Fruit fly (Drosophila melanogaster) whole organism, embryonic: ENCODE measurements around the gene STUB1.
A peak's percentile ranks its signal among the peaks of the same experiment; 100 is the strongest.

Source experiments
- Adf1 ChIP-seq: fragments of 200-800 bp; sonication (Bioruptor generic); IDR thresholded peaks from 2 replicates; pipeline ENCODE4 v1.3.6; 2022; ENCODE audit warnings: missing biosample characterization, missing genetic modification characterization
- Aef1 ChIP-seq: fragments of 200-800 bp; sonication (Bioruptor generic); IDR thresholded peaks from 3 replicates; pipeline ENCODE4 v1.3.6; 2022; ENCODE audit warnings: missing biosample characterization, missing genetic modification characterization
- BEAF-32 ChIP-seq: fragments of 200-800 bp; sonication (Bioruptor generic); optimal IDR thresholded peaks from 3 replicates; lab custom pipeline; 2017; ENCODE audit warnings: missing biosample characterization, missing genetic modification characterization, mild to moderate bottlenecking, moderate library complexity, missing genetic modification reagents
- C15 ChIP-seq: fragments of 200-800 bp; sonication (Bioruptor generic); IDR thresholded peaks from 3 replicates; pipeline ENCODE4 v1.3.6; 2022; ENCODE audit warnings: missing biosample characterization, missing genetic modification characterization
- CG11504 ChIP-seq: fragments of 200-800 bp; sonication (Bioruptor generic); optimal IDR thresholded peaks from 3 replicates; lab custom pipeline; 2019; ENCODE audit warnings: missing biosample characterization, mild to moderate bottlenecking, missing genetic modification characterization, moderate library complexity
- CG12071 ChIP-seq: fragments of 200-800 bp; sonication (Bioruptor generic); optimal IDR thresholded peaks from 3 replicates; lab custom pipeline; 2018; ENCODE audit warnings: missing biosample characterization, mild to moderate bottlenecking, missing genetic modification characterization
- CG15011 ChIP-seq: fragments of 200-800 bp; sonication (Bioruptor generic); optimal IDR thresholded peaks from 3 replicates; lab custom pipeline; 2018; ENCODE audit warnings: missing biosample characterization, mild to moderate bottlenecking, missing genetic modification characterization
- CG15269 ChIP-seq: fragments of 200-800 bp; sonication (Bioruptor generic); optimal IDR thresholded peaks from 2 replicates; lab custom pipeline; 2018; ENCODE audit warnings: missing biosample characterization, mild to moderate bottlenecking, missing genetic modification characterization, moderate library complexity
- CG1603 ChIP-seq: fragments of 200-800 bp; sonication (Bioruptor generic); optimal IDR thresholded peaks from 2 replicates; lab custom pipeline; 2019; ENCODE audit warnings: missing biosample characterization, mild to moderate bottlenecking, missing genetic modification characterization, moderate library complexity
- CG17912 ChIP-seq: fragments of 200-800 bp; sonication (Bioruptor generic); optimal IDR thresholded peaks from 2 replicates; lab custom pipeline; 2018; ENCODE audit warnings: missing biosample characterization, mild to moderate bottlenecking, missing genetic modification characterization
- CG32532 ChIP-seq: fragments of 200-800 bp; sonication (Bioruptor generic); IDR thresholded peaks from 2 replicates; pipeline ENCODE4 v1.3.6; 2022; ENCODE audit warnings: missing biosample characterization, missing genetic modification characterization
- CG4282 ChIP-seq: fragments of 200-800 bp; sonication (Bioruptor generic); optimal IDR thresholded peaks from 2 replicates; lab custom pipeline; 2016; ENCODE audit warnings: missing biosample characterization, missing genetic modification characterization
- CG4360 ChIP-seq: fragments of 200-800 bp; sonication (Bioruptor generic); IDR thresholded peaks from 2 replicates; pipeline ENCODE4 v1.3.6; 2022; ENCODE audit warnings: missing biosample characterization, missing genetic modification characterization
- CG5180 ChIP-seq: fragments of 200-800 bp; sonication (Bioruptor generic); optimal IDR thresholded peaks from 3 replicates; lab custom pipeline; 2017; ENCODE audit warnings: missing biosample characterization, missing genetic modification characterization, mild to moderate bottlenecking, moderate library complexity, missing genetic modification reagents
- CG6175 ChIP-seq: fragments of 200-800 bp; sonication (Bioruptor generic); IDR thresholded peaks from 3 replicates; pipeline ENCODE4 v1.3.6; 2022; ENCODE audit warnings: missing biosample characterization, missing genetic modification characterization
- CG8290 ChIP-seq, 3 experiments: fragments of 200-800 bp; sonication (Bioruptor generic); optimal IDR thresholded peaks; 2 replicates each; lab custom pipeline; 2016 to 2019; ENCODE audit warnings: missing biosample characterization in 3 of 3, missing genetic modification characterization in 3 of 3, mild to moderate bottlenecking in 2 of 3, moderate library complexity in 1 of 3
- CG8388 ChIP-seq: fragments of 200-800 bp; sonication (Bioruptor generic); optimal IDR thresholded peaks from 2 replicates; lab custom pipeline; 2019; ENCODE audit warnings: missing biosample characterization, mild to moderate bottlenecking, missing genetic modification characterization, moderate library complexity
- CG8478 ChIP-seq: fragments of >200 bp; optimal IDR thresholded peaks from 2 replicates; lab custom pipeline; 2018
- CG8924 ChIP-seq: fragments of 200-800 bp; optimal IDR thresholded peaks from 3 replicates; lab custom pipeline; 2019; ENCODE audit warnings: missing biosample characterization, mild to moderate bottlenecking, missing genetic modification characterization, moderate library complexity
- E2f1 ChIP-seq: fragments of 200-800 bp; sonication (Bioruptor generic); IDR thresholded peaks from 2 replicates; pipeline ENCODE4 v1.3.6; 2022; ENCODE audit warnings: missing biosample characterization, missing genetic modification characterization
- Hmr ChIP-seq: fragments of 200-800 bp; sonication (Bioruptor generic); optimal IDR thresholded peaks from 3 replicates; lab custom pipeline; 2017; ENCODE audit warnings: mild to moderate bottlenecking, missing biosample characterization, missing genetic modification reagents, missing genetic modification characterization
- Lpt ChIP-seq: fragments of >200 bp; optimal IDR thresholded peaks from 2 replicates; lab custom pipeline; 2018; ENCODE audit warnings: missing biosample characterization, missing genetic modification characterization
- MTF-1 ChIP-seq: fragments of 200-800 bp; sonication (Bioruptor generic); optimal IDR thresholded peaks from 2 replicates; lab custom pipeline; 2018; ENCODE audit warnings: missing biosample characterization, mild to moderate bottlenecking, missing genetic modification characterization, borderline replicate concordance
- Oaz ChIP-seq: fragments of 200-800 bp; sonication (Bioruptor generic); IDR thresholded peaks from 2 replicates; pipeline ENCODE4 v1.3.6; 2022; ENCODE audit warnings: missing biosample characterization, missing genetic modification characterization
- Vsx1 ChIP-seq: fragments of 200-800 bp; sonication (Bioruptor generic); optimal IDR thresholded peaks from 2 replicates; lab custom pipeline; 2017; ENCODE audit warnings: missing biosample characterization, mild to moderate bottlenecking, missing genetic modification characterization, missing genetic modification reagents
- abd-A ChIP-seq: fragments of 200-800 bp; sonication (Bioruptor generic); optimal IDR thresholded peaks from 3 replicates; lab custom pipeline; 2019; ENCODE audit warnings: missing biosample characterization, mild to moderate bottlenecking, missing genetic modification characterization, moderate library complexity
- ara ChIP-seq: fragments of 200-800 bp; sonication (Bioruptor generic); IDR thresholded peaks from 2 replicates; pipeline ENCODE4 v1.3.6; 2022; ENCODE audit warnings: missing biosample characterization, missing genetic modification characterization
- bigmax ChIP-seq: fragments of 200-800 bp; sonication (Bioruptor generic); optimal IDR thresholded peaks from 2 replicates; lab custom pipeline; 2018; ENCODE audit warnings: missing biosample characterization, mild to moderate bottlenecking, missing genetic modification characterization
- chm ChIP-seq: fragments of 200-800 bp; sonication (Bioruptor generic); IDR thresholded peaks from 2 replicates; pipeline ENCODE4 v1.3.6; 2022; ENCODE audit warnings: missing biosample characterization, missing genetic modification characterization
- ci ChIP-seq: fragments of 200-800 bp; sonication (Bioruptor generic); IDR thresholded peaks from 3 replicates; pipeline ENCODE4 v1.3.6; 2022; ENCODE audit warnings: missing biosample characterization, missing genetic modification characterization
- grn ChIP-seq: fragments of 200-800 bp; sonication (Bioruptor generic); optimal IDR thresholded peaks from 3 replicates; lab custom pipeline; 2017; ENCODE audit warnings: missing biosample characterization, missing genetic modification characterization
- hbn ChIP-seq: fragments of 200-800 bp; sonication (Bioruptor generic); IDR thresholded peaks from 2 replicates; pipeline ENCODE4 v1.3.6; 2022; ENCODE audit warnings: missing biosample characterization, missing genetic modification characterization; ENCODE audit not compliant: partially characterized antibody
- jing ChIP-seq: fragments of 200-800 bp; sonication (Bioruptor generic); optimal IDR thresholded peaks from 2 replicates; lab custom pipeline; 2018; ENCODE audit warnings: missing biosample characterization, mild to moderate bottlenecking, missing genetic modification characterization
- lbe ChIP-seq: fragments of 200-800 bp; sonication (Bioruptor generic); optimal IDR thresholded peaks from 2 replicates; lab custom pipeline; 2016; ENCODE audit warnings: missing biosample characterization, mild to moderate bottlenecking, missing genetic modification characterization
- lov ChIP-seq, 2 experiments: fragments of 200-800 bp in 1 of 2; fragments of >200 bp in 1 of 2; sonication (Bioruptor generic) in 1 of 2; IDR thresholded peaks in 1 of 2; optimal IDR thresholded peaks in 1 of 2; 2 replicates in 1 of 2; 3 replicates in 1 of 2; pipeline versions ENCODE4 v1.3.6 to Lab custom; 2017 to 2022; ENCODE audit warnings: missing biosample characterization in 1 of 2, missing genetic modification characterization in 1 of 2
- mam ChIP-seq: fragments of 200-800 bp; sonication (Bioruptor generic); optimal IDR thresholded peaks from 3 replicates; lab custom pipeline; 2016; ENCODE audit warnings: missing biosample characterization, missing genetic modification characterization
- nom ChIP-seq: fragments of 200-800 bp; sonication (Bioruptor generic); optimal IDR thresholded peaks from 2 replicates; lab custom pipeline; 2017; ENCODE audit warnings: missing biosample characterization, missing genetic modification characterization, mild to moderate bottlenecking, moderate library complexity, missing genetic modification reagents
- peb ChIP-seq: fragments of 200-800 bp; sonication (Bioruptor generic); IDR thresholded peaks from 2 replicates; pipeline ENCODE4 v1.3.6; 2022; ENCODE audit warnings: missing biosample characterization, missing genetic modification characterization
- prd ChIP-seq, 3 experiments: fragments of >200 bp in 2 of 3; fragments of 200-800 bp in 1 of 3; sonication (Bioruptor generic) in 1 of 3; optimal IDR thresholded peaks in 2 of 3; IDR thresholded peaks in 1 of 3; 2 replicates in 2 of 3; 3 replicates in 1 of 3; pipeline versions ENCODE4 v1.3.6 to Lab custom; 2017 to 2022; ENCODE audit warnings: missing biosample characterization in 1 of 3, missing genetic modification characterization in 1 of 3
- ro ChIP-seq: fragments of 200-800 bp; sonication (Bioruptor generic); IDR thresholded peaks from 2 replicates; pipeline ENCODE4 v1.3.6; 2022; ENCODE audit warnings: missing biosample characterization, missing genetic modification characterization
- scrt ChIP-seq: fragments of 200-800 bp; sonication (Bioruptor generic); optimal IDR thresholded peaks from 2 replicates; lab custom pipeline; 2018; ENCODE audit warnings: missing biosample characterization, mild to moderate bottlenecking, missing genetic modification characterization, moderate library complexity
- tap ChIP-seq: fragments of 200-800 bp; optimal IDR thresholded peaks from 3 replicates; lab custom pipeline; 2019; ENCODE audit warnings: missing biosample characterization, mild to moderate bottlenecking, missing genetic modification characterization, moderate library complexity
- toy ChIP-seq: fragments of 200-800 bp; sonication (Bioruptor generic); IDR thresholded peaks from 2 replicates; pipeline ENCODE4 v1.3.6; 2022; ENCODE audit warnings: missing biosample characterization, missing genetic modification characterization
- ttk ChIP-seq: fragments of 200-800 bp; sonication (Bioruptor generic); IDR thresholded peaks from 2 replicates; pipeline ENCODE4 v2.1.2; 2022; ENCODE audit warnings: missing biosample characterization, missing genetic modification characterization
- zen ChIP-seq: fragments of 200-800 bp; sonication (Bioruptor generic); optimal IDR thresholded peaks from 3 replicates; lab custom pipeline; 2018; ENCODE audit warnings: missing biosample characterization, mild to moderate bottlenecking, missing genetic modification characterization, moderate library complexity
- zen2 ChIP-seq: fragments of 200-800 bp; sonication (Bioruptor generic); IDR thresholded peaks from 3 replicates; pipeline ENCODE4 v1.3.6; 2022; ENCODE audit warnings: missing biosample characterization, missing genetic modification characterization; ENCODE audit not compliant: partially characterized antibody
- zfh1 ChIP-seq: fragments of 200-800 bp; sonication (Bioruptor generic); IDR thresholded peaks from 3 replicates; pipeline ENCODE4 v1.3.6; 2022; ENCODE audit warnings: missing biosample characterization, missing genetic modification characterization

Gene STUB1

dm6 chr2L:10413251-10414127 lies 23.9 kb upstream of the STUB1 start, which contains the start of the genes CG5355 and Klp31E (continued):
- TF ChIP-seq MTF-1 (GFP tag; lab: Kevin White, UChicago): peak; percentile 9
- TF ChIP-seq Lpt (GFP tag; lab: Kevin White, UChicago): no peak
- peak; percentile 57; the same call in 2 of the 3 replicates for TF ChIP-seq zfh1 (GFP tag; lab: Robert Waterston, UW)
- no peak for TF ChIP-seq CG4282 (GFP tag; lab: Kevin White, UChicago)
- no peak for TF ChIP-seq peb (GFP tag; lab: Robert Waterston, UW)
- peak; percentile 80 for TF ChIP-seq hbn (GFP tag; lab: Robert Waterston, UW)
- no peak for TF ChIP-seq CG17912 (GFP tag; lab: Kevin White, UChicago)
- TF ChIP-seq CG6175 (GFP tag; lab: Robert Waterston, UW): no peak
- TF ChIP-seq scrt (GFP tag; lab: Kevin White, UChicago): peak; percentile 63
- TF ChIP-seq C15: no peak
- peak; percentile 79 for TF ChIP-seq CG11504
- peak; percentile 78 for TF ChIP-seq CG1603 (tag; lab: Kevin White, UChicago)
- TF ChIP-seq abd-A: no peak
- TF ChIP-seq BEAF-32 (GFP tag; lab: Kevin White, UChicago): peak; percentile 67
- TF ChIP-seq Vsx1 (GFP tag; lab: Kevin White, UChicago): no peak
- peak; percentile 71 for TF ChIP-seq zen
- no peak for TF ChIP-seq prd (optimal IDR thresholded peaks at IDR 0.05; lab: Kevin White, UChicago)
- peak; percentile 73 for TF ChIP-seq prd (GFP tag; IDR thresholded peaks at IDR 0.05; lab: Robert Waterston, UW)
- TF ChIP-seq Hmr (GFP tag; lab: Kevin White, UChicago): no peak
- no peak for TF ChIP-seq CG12071 (GFP tag; lab: Kevin White, UChicago)
- TF ChIP-seq CG8290 (GFP tag; optimal IDR thresholded peaks at IDR 0.05; lab: Kevin White, UChicago): peak; percentile 24
- TF ChIP-seq CG8290 (tag; optimal IDR thresholded peaks at IDR 0.05; lab: Kevin White, UChicago): no peak
- no peak for TF ChIP-seq ttk (GFP tag; lab: Robert Waterston, UW)
- TF ChIP-seq CG32532 (GFP tag; lab: Robert Waterston, UW): peak; percentile 65
- TF ChIP-seq zen2 (GFP tag; lab: Robert Waterston, UW): peak; percentile 63; the same call in 2 of the 3 replicates
- TF ChIP-seq E2f1 (GFP tag; lab: Robert Waterston, UW): no peak
- TF ChIP-seq Adf1: no peak
- TF ChIP-seq ci (GFP tag; lab: Robert Waterston, UW): peak; percentile 59; the same call in 2 of the 3 replicates
- no peak for TF ChIP-seq CG5180
- TF ChIP-seq ara: peak; percentile 72
- TF ChIP-seq chm (GFP tag; lab: Robert Waterston, UW): peak; percentile 34
- TF ChIP-seq bigmax (GFP tag; lab: Kevin White, UChicago): no peak
- no peak for TF ChIP-seq grn (GFP tag; lab: Kevin White, UChicago)
- peak; percentile 64 for TF ChIP-seq CG8388 (GFP tag; lab: Kevin White, UChicago)
- peak; percentile 65 for TF ChIP-seq tap (tag; lab: Kevin White, UChicago)
- TF ChIP-seq CG15269: peak; percentile 79
- TF ChIP-seq CG8478 (lab: Kevin White, UChicago): no peak
- TF ChIP-seq lbe (GFP tag; lab: Kevin White, UChicago): no peak
- TF ChIP-seq lov (optimal IDR thresholded peaks at IDR 0.05; lab: Kevin White, UChicago): no peak
- TF ChIP-seq lov (GFP tag; IDR thresholded peaks at IDR 0.05; lab: Robert Waterston, UW): no peak
- TF ChIP-seq nom (GFP tag; lab: Kevin White, UChicago): peak; percentile 9
- no peak for TF ChIP-seq CG15011 (GFP tag; lab: Kevin White, UChicago)
- 0 out of 3 replicates have a peak, but pooled peaks have one; percentile 26 for TF ChIP-seq Aef1
- TF ChIP-seq CG4360 (GFP tag; lab: Robert Waterston, UW): no peak
- no peak for TF ChIP-seq jing
- TF ChIP-seq toy: no peak
- no peak for TF ChIP-seq ro (GFP tag; lab: Robert Waterston, UW)
- TF ChIP-seq CG8924: peak; percentile 76
- 0 out of 2 replicates have a peak, but pooled peaks have one; percentile 46 for TF ChIP-seq Oaz
- peak; percentile 57 for TF ChIP-seq mam
